Worm (Caenorhabditis elegans) whole organism, L3 larva: ENCODE measurements around the gene rpl-10.

Experiments
- R02D3.7 ChIP-seq: fragments of 150-350 bp; optimal IDR thresholded peaks from 2 replicates; lab custom pipeline; 2014; ENCODE audit warnings: missing biosample characterization, missing genetic modification characterization
- aly-2 ChIP-seq: fragments of 150-350 bp; optimal IDR thresholded peaks from 2 replicates; lab custom pipeline; 2014; ENCODE audit warnings: missing biosample characterization, missing genetic modification characterization
- ama-1 ChIP-seq: fragments of 150-350 bp; optimal IDR thresholded peaks from 2 replicates; lab custom pipeline; 2018
- ceh-16 ChIP-seq: sonication (generic microtip); optimal IDR thresholded peaks from 2 replicates; lab custom pipeline; 2017; ENCODE audit warnings: missing biosample characterization, missing genetic modification characterization
- ceh-28 ChIP-seq: fragments of 150-350 bp; optimal IDR thresholded peaks from 2 replicates; lab custom pipeline; 2014; ENCODE audit warnings: missing biosample characterization, missing genetic modification reagents, missing genetic modification characterization
- ceh-82 ChIP-seq: fragments of 150-350 bp; optimal IDR thresholded peaks from 2 replicates; lab custom pipeline; 2014; ENCODE audit warnings: missing biosample characterization, missing genetic modification characterization
- ceh-9 ChIP-seq: sonication (generic microtip); optimal IDR thresholded peaks from 2 replicates; lab custom pipeline; 2018; ENCODE audit warnings: missing biosample characterization, missing genetic modification characterization
- daf-12 ChIP-seq: fragments of 150-350 bp; optimal IDR thresholded peaks from 2 replicates; lab custom pipeline; 2014; ENCODE audit warnings: missing biosample characterization, missing genetic modification reagents, missing genetic modification characterization
- egl-27 ChIP-seq: sonication (generic microtip); optimal IDR thresholded peaks from 4 replicates; lab custom pipeline; 2017; ENCODE audit warnings: missing biosample characterization, missing genetic modification reagents, missing genetic modification characterization
- egl-5 ChIP-seq: fragments of 150-350 bp; optimal IDR thresholded peaks from 2 replicates; lab custom pipeline; 2017; ENCODE audit warnings: missing biosample characterization, missing genetic modification reagents, missing genetic modification characterization, inconsistent platforms
- elt-2 ChIP-seq: sonication (generic microtip); optimal IDR thresholded peaks from 2 replicates; lab custom pipeline; 2016; ENCODE audit warnings: missing genetic modification reagents, mild to moderate bottlenecking, missing genetic modification characterization, missing compliant biosample characterization
- elt-3 ChIP-seq, 3 experiments: fragments of 150-350 bp in 1 of 3; sonication (generic microtip) in 2 of 3; optimal IDR thresholded peaks; 2 replicates in 2 of 3; 4 replicates in 1 of 3; lab custom pipeline; 2014 to 2017; ENCODE audit warnings: missing biosample characterization in 3 of 3, missing genetic modification characterization in 3 of 3
- eor-1 ChIP-seq, 2 experiments: fragments of 150-350 bp; optimal IDR thresholded peaks; 2 replicates each; lab custom pipeline; 2014 to 2018; ENCODE audit warnings: missing biosample characterization in 2 of 2, missing genetic modification characterization in 2 of 2
- fkh-2 ChIP-seq: fragments of 150-350 bp; optimal IDR thresholded peaks from 2 replicates; lab custom pipeline; 2014; ENCODE audit warnings: missing biosample characterization, missing genetic modification reagents, missing genetic modification characterization
- hmg-11 ChIP-seq: sonication (generic microtip); optimal IDR thresholded peaks from 2 replicates; lab custom pipeline; 2016; ENCODE audit warnings: missing genetic modification characterization, missing compliant biosample characterization
- jun-1 ChIP-seq: fragments of 150-350 bp; optimal IDR thresholded peaks from 2 replicates; lab custom pipeline; 2014; ENCODE audit warnings: missing biosample characterization, missing genetic modification reagents, missing genetic modification characterization
- lin-15B ChIP-seq: fragments of 150-350 bp; optimal IDR thresholded peaks from 2 replicates; lab custom pipeline; 2014; ENCODE audit warnings: missing biosample characterization, missing genetic modification characterization
- lin-39 ChIP-seq: fragments of 150-350 bp; optimal IDR thresholded peaks from 2 replicates; lab custom pipeline; 2018; ENCODE audit warnings: missing biosample characterization, missing genetic modification reagents, missing genetic modification characterization
- lsy-12 ChIP-seq: sonication (generic microtip); optimal IDR thresholded peaks from 2 replicates; lab custom pipeline; 2016; ENCODE audit warnings: mild to moderate bottlenecking, missing genetic modification characterization, missing compliant biosample characterization
- mdl-1 ChIP-seq: fragments of 150-350 bp; optimal IDR thresholded peaks from 2 replicates; lab custom pipeline; 2014; ENCODE audit warnings: missing biosample characterization, missing genetic modification characterization
- mml-1 ChIP-seq: fragments of 150-350 bp; sonication (generic microtip); optimal IDR thresholded peaks from 3 replicates; lab custom pipeline; 2014; ENCODE audit warnings: missing biosample characterization, missing genetic modification characterization
- nfya-1 ChIP-seq: sonication (generic microtip); optimal IDR thresholded peaks from 2 replicates; lab custom pipeline; 2017; ENCODE audit warnings: missing genetic modification characterization, mild to moderate bottlenecking, missing compliant biosample characterization, antibody characterized with exemption, moderate library complexity; ENCODE audit not compliant: insufficient read depth
- nhr-11 ChIP-seq: fragments of 150-350 bp; optimal IDR thresholded peaks from 2 replicates; lab custom pipeline; 2014; ENCODE audit warnings: missing biosample characterization, missing genetic modification characterization
- nhr-12 ChIP-seq: fragments of 150-350 bp; optimal IDR thresholded peaks from 2 replicates; lab custom pipeline; 2014; ENCODE audit warnings: missing biosample characterization, missing genetic modification characterization
- nhr-23 ChIP-seq: fragments of 150-350 bp; optimal IDR thresholded peaks from 2 replicates; lab custom pipeline; 2014; ENCODE audit warnings: missing biosample characterization, missing genetic modification reagents, missing genetic modification characterization
- nhr-237 ChIP-seq: fragments of 150-350 bp; optimal IDR thresholded peaks from 2 replicates; lab custom pipeline; 2014; ENCODE audit warnings: missing biosample characterization, missing genetic modification characterization
- nhr-25 ChIP-seq: sonication (generic microtip); optimal IDR thresholded peaks from 2 replicates; lab custom pipeline; 2017; ENCODE audit warnings: missing biosample characterization, missing genetic modification characterization
- nhr-28 ChIP-seq: fragments of 150-350 bp; optimal IDR thresholded peaks from 2 replicates; lab custom pipeline; 2014; ENCODE audit warnings: missing biosample characterization, missing genetic modification characterization
- nhr-43 ChIP-seq: sonication (generic microtip); optimal IDR thresholded peaks from 2 replicates; lab custom pipeline; 2016; ENCODE audit warnings: mild to moderate bottlenecking, missing genetic modification characterization, missing compliant biosample characterization; ENCODE audit not compliant: poor library complexity, severe bottlenecking
- nhr-77 ChIP-seq: fragments of 150-350 bp; optimal IDR thresholded peaks from 2 replicates; lab custom pipeline; 2014; ENCODE audit warnings: missing biosample characterization, missing genetic modification characterization
- pha-4 ChIP-seq: fragments of 150-350 bp; optimal IDR thresholded peaks from 2 replicates; lab custom pipeline; 2014; ENCODE audit warnings: missing biosample characterization, missing genetic modification reagents, missing genetic modification characterization
- pqm-1 ChIP-seq: fragments of 150-350 bp; optimal IDR thresholded peaks from 2 replicates; lab custom pipeline; 2017; ENCODE audit warnings: missing biosample characterization, missing genetic modification characterization, inconsistent platforms
- sea-2 ChIP-seq: fragments of 150-350 bp; sonication (generic microtip); optimal IDR thresholded peaks from 4 replicates; lab custom pipeline; 2014; ENCODE audit warnings: missing biosample characterization, missing genetic modification reagents, missing genetic modification characterization
- skn-1 ChIP-seq: fragments of 150-350 bp; optimal IDR thresholded peaks from 2 replicates; lab custom pipeline; 2014; ENCODE audit warnings: missing biosample characterization, missing genetic modification characterization
- snpc-4 ChIP-seq: fragments of 150-350 bp; optimal IDR thresholded peaks from 2 replicates; lab custom pipeline; 2014; ENCODE audit warnings: missing biosample characterization, missing genetic modification characterization
- tbx-2 ChIP-seq: sonication (generic microtip); optimal IDR thresholded peaks from 2 replicates; lab custom pipeline; 2016; ENCODE audit warnings: mild to moderate bottlenecking, missing genetic modification characterization, missing compliant biosample characterization
- unc-39 ChIP-seq: sonication (generic microtip); optimal IDR thresholded peaks from 4 replicates; lab custom pipeline; 2017; ENCODE audit warnings: missing biosample characterization, missing genetic modification characterization
- unc-62 ChIP-seq: fragments of 150-350 bp; sonication (generic microtip); optimal IDR thresholded peaks from 4 replicates; lab custom pipeline; 2014; ENCODE audit warnings: missing biosample characterization, missing genetic modification reagents, missing genetic modification characterization
- zag-1 ChIP-seq: fragments of 150-350 bp; optimal IDR thresholded peaks from 2 replicates; lab custom pipeline; 2014; ENCODE audit warnings: missing biosample characterization, missing genetic modification characterization
- ztf-11 ChIP-seq: fragments of 150-350 bp; optimal IDR thresholded peaks from 2 replicates; lab custom pipeline; 2014; ENCODE audit warnings: missing biosample characterization, missing genetic modification characterization
- ztf-4 ChIP-seq: fragments of 150-350 bp; optimal IDR thresholded peaks from 2 replicates; lab custom pipeline; 2014; ENCODE audit warnings: missing biosample characterization, missing genetic modification characterization

rpl-10 gene

DNA sequence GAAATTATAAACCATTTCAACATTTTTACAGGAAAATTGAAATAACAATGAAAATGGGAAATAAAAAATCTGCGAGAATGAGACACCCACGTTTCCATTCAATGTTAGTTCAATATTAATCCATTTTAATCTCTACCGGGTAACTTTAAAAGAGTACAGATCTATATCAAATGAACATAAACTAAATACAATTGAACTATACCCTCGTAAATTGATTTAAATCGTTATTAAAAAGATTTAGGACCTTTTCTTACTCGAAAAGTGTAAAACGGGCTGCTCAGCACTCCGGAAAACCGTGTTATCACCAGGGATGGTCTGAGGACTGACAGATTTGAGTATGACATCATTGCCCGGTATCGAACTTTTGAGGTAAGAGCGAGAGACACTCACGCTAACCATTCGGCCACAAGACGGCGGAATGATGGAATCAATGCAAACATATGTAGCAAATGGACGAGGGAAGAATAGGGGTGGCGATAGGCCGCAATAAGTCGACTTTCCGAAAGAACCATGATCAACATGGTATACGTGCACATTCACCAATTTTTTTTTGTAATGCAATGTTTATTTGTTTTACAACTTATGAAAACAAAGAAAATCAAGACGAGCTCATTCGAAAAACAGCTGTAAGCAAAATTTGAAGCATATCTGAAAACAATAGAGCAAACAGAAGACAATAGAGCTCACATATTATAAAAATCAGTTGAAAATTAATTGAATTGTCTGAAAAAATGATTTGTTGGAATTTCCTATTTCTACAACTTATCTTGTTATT lies 36.6 kb upstream of the rpl-10 start, which contains the start of the genes chst-1 and C41C4.9:
Gene chst-1, minus strand, starts transcription at position 51 of the 775 bp plus-strand sequence.
Gene C41C4.9, plus strand, starts transcription at position 725 of the 775 bp plus-strand sequence.
- TF ChIP-seq ztf-11 (tag; lab: Kevin White, UChicago) (no peak), nhr-11 (no peak), unc-39 (tag; lab: Kevin White, UChicago) (no peak), sea-2 (GFP tag; lab: Kevin White, UChicago) (no peak), skn-1 (tag; lab: Kevin White, UChicago) (peak; percentile 47), lsy-12 (peak; percentile 76), ceh-9 (tag; lab: Kevin White, UChicago) (no peak), ceh-16 (peak; percentile 22), nhr-43 (tag; lab: Kevin White, UChicago) (peak; percentile 83), nhr-77 (tag; lab: Kevin White, UChicago) (peak; percentile 83), ztf-4 (no peak), R02D3.7 (peak; percentile 21), nhr-12 (tag; lab: Kevin White, UChicago) (no peak), mdl-1 (no peak), aly-2 (tag; lab: Kevin White, UChicago) (no peak), nhr-23 (tag; lab: Kevin White, UChicago) (no peak), elt-2 (peak; percentile 60), nhr-28 (no peak), ceh-82 (tag; lab: Kevin White, UChicago) (no peak), nhr-25 (peak; percentile 75), mml-1 (tag; lab: Kevin White, UChicago) (no peak), jun-1 (no peak), zag-1 (tag; lab: Kevin White, UChicago) (no peak), hmg-11 (tag; lab: Kevin White, UChicago) (no peak), ama-1 (peak; percentile 6), ceh-28 (tag; lab: Kevin White, UChicago) (no peak), pha-4 (no peak), lin-15B (tag; lab: Kevin White, UChicago) (no peak), unc-62 (no peak), tbx-2 (tag; lab: Kevin White, UChicago) (peak; percentile 61), eor-1 (tag; optimal IDR thresholded peaks at IDR 0.05; lab: Kevin White, UChicago) (no peak), nfya-1 (tag; lab: Kevin White, UChicago) (peak; percentile 52), elt-3 (tag; optimal IDR thresholded peaks at IDR 0.05; lab: Kevin White, UChicago) (peak in 1 of 3 experiments; percentile 79), lin-39 (tag; lab: Kevin White, UChicago) (peak; percentile 55), egl-27 (tag; lab: Kevin White, UChicago) (no peak), nhr-237 (tag; lab: Kevin White, UChicago) (no peak), fkh-2 (tag; lab: Kevin White, UChicago) (no peak), egl-5 (peak; percentile 0), snpc-4 (tag; lab: Kevin White, UChicago) (no peak), pqm-1 (tag; lab: Kevin White, UChicago) (no peak), daf-12 (tag; lab: Kevin White, UChicago) (no peak)

- TF ChIP-seq nhr-77 (tag; lab: Kevin White, UChicago) (no peak), sea-2 (GFP tag; lab: Kevin White, UChicago) (no peak), zag-1 (tag; lab: Kevin White, UChicago) (no peak), elt-3 (tag; optimal IDR thresholded peaks at IDR 0.05; lab: Kevin White, UChicago) (no peak), ztf-4 (no peak), ceh-16 (no peak), eor-1 (tag; optimal IDR thresholded peaks at IDR 0.05; lab: Kevin White, UChicago) (no peak), R02D3.7 (no peak), daf-12 (tag; lab: Kevin White, UChicago) (no peak), nhr-11 (no peak), lin-15B (tag; lab: Kevin White, UChicago) (no peak), aly-2 (tag; lab: Kevin White, UChicago) (no peak), snpc-4 (tag; lab: Kevin White, UChicago) (no peak)
Observed at ce11 chrII:8112063-8112462, 31.6 kb upstream of the rpl-10 start, which contains the start of gene lron-4. Gene lron-4, minus strand, starts transcription at chrII:8112163.
